Fruit fly (Drosophila melanogaster) whole organism, embryonic: ENCODE data around the gene CG12608.

Experiments
- CG10147 ChIP-seq: fragments of 200-800 bp; sonication (Bioruptor generic); optimal IDR thresholded peaks from 2 replicates; lab custom pipeline; 2019; ENCODE audit warnings: missing biosample characterization, mild to moderate bottlenecking, missing genetic modification characterization, moderate library complexity
- CG1024 ChIP-seq: fragments of 200-800 bp; sonication (Bioruptor generic); IDR thresholded peaks from 2 replicates; pipeline ENCODE4 v1.3.6; 2022; ENCODE audit warnings: missing biosample characterization, missing genetic modification characterization
- CG10565 ChIP-seq: fragments of 200-800 bp; sonication (Bioruptor generic); optimal IDR thresholded peaks from 3 replicates; lab custom pipeline; 2016; ENCODE audit warnings: missing biosample characterization, mild to moderate bottlenecking, missing genetic modification characterization
- CG10979 ChIP-seq: fragments of 200-800 bp; sonication (Bioruptor generic); optimal IDR thresholded peaks from 2 replicates; lab custom pipeline; 2018; ENCODE audit warnings: missing biosample characterization, mild to moderate bottlenecking, missing genetic modification characterization, moderate library complexity
- CG11085 ChIP-seq: fragments of 200-800 bp; sonication (Bioruptor generic); IDR thresholded peaks from 2 replicates; pipeline ENCODE4 v1.3.6; 2022; ENCODE audit warnings: missing biosample characterization, missing genetic modification characterization
- CG12391 ChIP-seq: fragments of 200-800 bp; sonication (Bioruptor generic); optimal IDR thresholded peaks from 3 replicates; lab custom pipeline; 2018; ENCODE audit warnings: missing biosample characterization, mild to moderate bottlenecking, missing genetic modification characterization, moderate library complexity
- CG13894 ChIP-seq: fragments of 200-800 bp; sonication (Bioruptor generic); optimal IDR thresholded peaks from 3 replicates; lab custom pipeline; 2018; ENCODE audit warnings: missing biosample characterization, mild to moderate bottlenecking, missing genetic modification characterization, moderate library complexity
- CG14050 ChIP-seq: fragments of 200-800 bp; sonication (Bioruptor generic); IDR thresholded peaks from 3 replicates; pipeline ENCODE4 v1.3.6; 2022; ENCODE audit warnings: missing biosample characterization, missing genetic modification characterization
- CG15011 ChIP-seq: fragments of 200-800 bp; sonication (Bioruptor generic); optimal IDR thresholded peaks from 3 replicates; lab custom pipeline; 2018; ENCODE audit warnings: missing biosample characterization, mild to moderate bottlenecking, missing genetic modification characterization
- CG15696 ChIP-seq: fragments of 200-800 bp; sonication (Bioruptor generic); optimal IDR thresholded peaks from 2 replicates; lab custom pipeline; 2019; ENCODE audit warnings: missing biosample characterization, mild to moderate bottlenecking, missing genetic modification characterization, moderate library complexity
- CG16863 ChIP-seq: fragments of 200-800 bp; sonication (Bioruptor generic); optimal IDR thresholded peaks from 3 replicates; lab custom pipeline; 2016; ENCODE audit warnings: missing biosample characterization, missing genetic modification characterization
- CG17612 ChIP-seq: fragments of 200-800 bp; sonication (Bioruptor generic); IDR thresholded peaks from 2 replicates; pipeline ENCODE4 v1.3.6; 2022; ENCODE audit warnings: missing biosample characterization, missing genetic modification characterization
- CG18262 ChIP-seq: fragments of 200-800 bp; optimal IDR thresholded peaks from 3 replicates; lab custom pipeline; 2019; ENCODE audit warnings: missing biosample characterization, mild to moderate bottlenecking, missing genetic modification characterization, moderate library complexity
- CG2712 ChIP-seq: fragments of 200-800 bp; optimal IDR thresholded peaks from 3 replicates; lab custom pipeline; 2019; ENCODE audit warnings: missing biosample characterization, mild to moderate bottlenecking, missing genetic modification characterization, moderate library complexity
- CG31365 ChIP-seq: fragments of 200-800 bp; sonication (Bioruptor generic); optimal IDR thresholded peaks from 2 replicates; lab custom pipeline; 2018; ENCODE audit warnings: missing biosample characterization, mild to moderate bottlenecking, missing genetic modification characterization
- CG4360 ChIP-seq: fragments of 200-800 bp; sonication (Bioruptor generic); IDR thresholded peaks from 2 replicates; pipeline ENCODE4 v1.3.6; 2022; ENCODE audit warnings: missing biosample characterization, missing genetic modification characterization
- CG4617 ChIP-seq: fragments of 200-800 bp; sonication (Bioruptor generic); optimal IDR thresholded peaks from 3 replicates; lab custom pipeline; 2016; ENCODE audit warnings: missing biosample characterization, missing genetic modification characterization, borderline replicate concordance
- CG6683 ChIP-seq: fragments of 200-800 bp; sonication (Bioruptor generic); optimal IDR thresholded peaks from 2 replicates; lab custom pipeline; 2017; ENCODE audit warnings: missing biosample characterization, mild to moderate bottlenecking, missing genetic modification characterization, missing genetic modification reagents
- CG6813 ChIP-seq: fragments of 200-800 bp; sonication (Bioruptor generic); optimal IDR thresholded peaks from 2 replicates; lab custom pipeline; 2017; ENCODE audit warnings: missing biosample characterization, missing genetic modification characterization, mild to moderate bottlenecking, moderate library complexity, missing genetic modification reagents
- CG8290 ChIP-seq, 3 experiments: fragments of 200-800 bp; sonication (Bioruptor generic); optimal IDR thresholded peaks; 2 replicates each; lab custom pipeline; 2016 to 2019; ENCODE audit warnings: missing biosample characterization in 3 of 3, missing genetic modification characterization in 3 of 3, mild to moderate bottlenecking in 2 of 3, moderate library complexity in 1 of 3
- CG8388 ChIP-seq: fragments of 200-800 bp; sonication (Bioruptor generic); optimal IDR thresholded peaks from 2 replicates; lab custom pipeline; 2019; ENCODE audit warnings: missing biosample characterization, mild to moderate bottlenecking, missing genetic modification characterization, moderate library complexity
- D19B ChIP-seq: fragments of 200-800 bp; sonication (Bioruptor generic); optimal IDR thresholded peaks from 2 replicates; lab custom pipeline; 2017; ENCODE audit warnings: missing biosample characterization, mild to moderate bottlenecking, missing genetic modification characterization
- H15 ChIP-seq: fragments of 200-800 bp; sonication (Bioruptor generic); IDR thresholded peaks from 3 replicates; pipeline ENCODE4 v1.3.6; 2022; ENCODE audit warnings: missing biosample characterization, missing genetic modification characterization
- HHEX ChIP-seq: fragments of 200-800 bp; sonication (Bioruptor generic); optimal IDR thresholded peaks from 3 replicates; lab custom pipeline; 2017; ENCODE audit warnings: missing biosample characterization, mild to moderate bottlenecking, missing genetic modification characterization, missing genetic modification reagents
- Hr51 ChIP-seq, 2 experiments: fragments of 200-800 bp; sonication (Bioruptor generic); optimal IDR thresholded peaks; 2 replicates in 1 of 2; 3 replicates in 1 of 2; lab custom pipeline; 2016 to 2018; ENCODE audit warnings: missing biosample characterization in 2 of 2, missing genetic modification characterization in 2 of 2, mild to moderate bottlenecking in 1 of 2, moderate library complexity in 1 of 2
- Neu2 ChIP-seq: fragments of 200-800 bp; sonication (Bioruptor generic); optimal IDR thresholded peaks from 3 replicates; lab custom pipeline; 2016; ENCODE audit warnings: missing biosample characterization, missing genetic modification characterization, borderline replicate concordance
- Sox100B ChIP-seq: fragments of 200-800 bp; sonication (Bioruptor generic); optimal IDR thresholded peaks from 3 replicates; lab custom pipeline; 2018; ENCODE audit warnings: missing biosample characterization, mild to moderate bottlenecking, missing genetic modification characterization
- ab ChIP-seq: fragments of 200-800 bp; sonication (Bioruptor generic); optimal IDR thresholded peaks from 2 replicates; lab custom pipeline; 2016; ENCODE audit warnings: missing biosample characterization, missing genetic modification characterization
- bab2 ChIP-seq: fragments of 200-800 bp; sonication (Bioruptor generic); optimal IDR thresholded peaks from 2 replicates; lab custom pipeline; 2016; ENCODE audit warnings: missing biosample characterization, missing genetic modification characterization
- bigmax ChIP-seq: fragments of 200-800 bp; sonication (Bioruptor generic); optimal IDR thresholded peaks from 2 replicates; lab custom pipeline; 2018; ENCODE audit warnings: missing biosample characterization, mild to moderate bottlenecking, missing genetic modification characterization
- bsh ChIP-seq, 2 experiments: fragments of 200-800 bp; sonication (Bioruptor generic); optimal IDR thresholded peaks; 2 replicates each; lab custom pipeline; 2017 to 2018; ENCODE audit warnings: mild to moderate bottlenecking in 2 of 2, missing biosample characterization in 2 of 2, missing genetic modification characterization in 2 of 2, moderate library complexity in 1 of 2
- cad ChIP-seq: fragments of >200 bp; optimal IDR thresholded peaks from 2 replicates; lab custom pipeline; 2017; ENCODE audit warnings: missing biosample characterization, missing genetic modification characterization
- crol ChIP-seq: fragments of 200-800 bp; sonication (Bioruptor generic); IDR thresholded peaks from 2 replicates; pipeline ENCODE4 v1.3.6; 2022; ENCODE audit warnings: missing biosample characterization, missing genetic modification characterization
- da ChIP-seq: fragments of 200-800 bp; sonication (Bioruptor generic); optimal IDR thresholded peaks from 2 replicates; lab custom pipeline; 2016; ENCODE audit warnings: missing biosample characterization, missing genetic modification characterization
- danr ChIP-seq: fragments of 200-800 bp; sonication (Bioruptor generic); IDR thresholded peaks from 2 replicates; pipeline ENCODE4 v1.3.6; 2022; ENCODE audit warnings: missing biosample characterization, missing genetic modification characterization
- gsb ChIP-seq: fragments of 200-800 bp; sonication (Bioruptor generic); IDR thresholded peaks from 2 replicates; pipeline ENCODE4 v1.3.6; 2022; ENCODE audit warnings: missing biosample characterization, missing genetic modification characterization
- ind ChIP-seq: fragments of 200-800 bp; sonication (Bioruptor generic); optimal IDR thresholded peaks from 3 replicates; lab custom pipeline; 2016; ENCODE audit warnings: missing biosample characterization, missing genetic modification characterization
- lab ChIP-seq: fragments of 200-800 bp; sonication (Bioruptor generic); optimal IDR thresholded peaks from 3 replicates; lab custom pipeline; 2017; ENCODE audit warnings: missing biosample characterization, missing genetic modification characterization, mild to moderate bottlenecking, moderate library complexity, missing genetic modification reagents
- lbe ChIP-seq: fragments of 200-800 bp; sonication (Bioruptor generic); optimal IDR thresholded peaks from 2 replicates; lab custom pipeline; 2016; ENCODE audit warnings: missing biosample characterization, mild to moderate bottlenecking, missing genetic modification characterization
- mirr ChIP-seq: fragments of 200-800 bp; sonication (Bioruptor generic); optimal IDR thresholded peaks from 3 replicates; lab custom pipeline; 2018; ENCODE audit warnings: missing biosample characterization, mild to moderate bottlenecking, missing genetic modification characterization
- rib ChIP-seq: fragments of 200-800 bp; sonication (Bioruptor generic); IDR thresholded peaks from 2 replicates; pipeline ENCODE4 v1.3.6; 2022; ENCODE audit warnings: missing biosample characterization, missing genetic modification characterization
- seq ChIP-seq: fragments of 200-800 bp; sonication (Bioruptor generic); IDR thresholded peaks from 2 replicates; pipeline ENCODE4 v1.3.6; 2022; ENCODE audit warnings: missing biosample characterization, missing genetic modification characterization
- slbo ChIP-seq: fragments of 200-800 bp; sonication (Bioruptor generic); IDR thresholded peaks from 2 replicates; pipeline ENCODE4 v1.3.6; 2022; ENCODE audit warnings: missing biosample characterization, missing genetic modification characterization
- tll ChIP-seq, 2 experiments: fragments of 200-800 bp in 1 of 2; fragments of >200 bp in 1 of 2; sonication (Bioruptor generic) in 1 of 2; optimal IDR thresholded peaks; 2 replicates each; lab custom pipeline; 2017 to 2019; ENCODE audit warnings: missing biosample characterization in 2 of 2, missing genetic modification characterization in 2 of 2, mild to moderate bottlenecking in 1 of 2, moderate library complexity in 1 of 2
- tx ChIP-seq: fragments of 200-800 bp; sonication (Bioruptor generic); optimal IDR thresholded peaks from 2 replicates; lab custom pipeline; 2016; ENCODE audit warnings: missing biosample characterization, missing genetic modification characterization
- vnd ChIP-seq: fragments of 200-800 bp; sonication (Bioruptor generic); IDR thresholded peaks from 3 replicates; pipeline ENCODE4 v1.3.6; 2022; ENCODE audit warnings: missing biosample characterization, missing genetic modification characterization; ENCODE audit not compliant: partially characterized antibody
- z ChIP-seq: fragments of 200-800 bp; sonication (Bioruptor generic); IDR thresholded peaks from 3 replicates; pipeline ENCODE4 v1.3.6; 2022; ENCODE audit warnings: missing biosample characterization, missing genetic modification characterization
- zfh2 ChIP-seq: fragments of 200-800 bp; sonication (Bioruptor generic); optimal IDR thresholded peaks from 2 replicates; lab custom pipeline; 2016; ENCODE audit warnings: missing biosample characterization, missing genetic modification characterization

The CG12608 gene

dm6 chrX:15312074-15312881, 32.1 kb downstream of the CG12608 start (continued):
- no peak for TF ChIP-seq CG17612 (GFP tag; lab: Robert Waterston, UW)
- TF ChIP-seq gsb (GFP tag; lab: Robert Waterston, UW) = no peak
- no peak for TF ChIP-seq CG6683 (GFP tag; lab: Kevin White, UChicago)
- peak; percentile 12 for TF ChIP-seq CG8388 (GFP tag; lab: Kevin White, UChicago)
- TF ChIP-seq slbo (GFP tag; lab: Robert Waterston, UW) = peak; percentile 47; the same call in 1 of the 2 replicates
- peak; percentile 26; the same call in 1 of the 2 replicates for TF ChIP-seq crol
- TF ChIP-seq zfh2 (GFP tag; lab: Kevin White, UChicago) = no peak
- TF ChIP-seq vnd (GFP tag; lab: Robert Waterston, UW) = no peak
- peak; percentile 61 for TF ChIP-seq Sox100B (GFP tag; lab: Kevin White, UChicago)
- TF ChIP-seq CG10565 (GFP tag; lab: Kevin White, UChicago) = no peak
- TF ChIP-seq mirr (GFP tag; lab: Kevin White, UChicago) = no peak
- TF ChIP-seq cad (GFP tag; lab: Kevin White, UChicago) = no peak
- no peak for TF ChIP-seq CG31365 (tag; lab: Kevin White, UChicago)
- no peak for TF ChIP-seq lab (GFP tag; lab: Kevin White, UChicago)
- TF ChIP-seq CG8290 (GFP tag; optimal IDR thresholded peaks at IDR 0.05; lab: Kevin White, UChicago) = no peak
- TF ChIP-seq CG8290 (tag; optimal IDR thresholded peaks at IDR 0.05; lab: Kevin White, UChicago) = no peak
- peak; percentile 10 for TF ChIP-seq CG10147
- TF ChIP-seq lbe (GFP tag; lab: Kevin White, UChicago) = no peak
- no peak for TF ChIP-seq danr (GFP tag; lab: Robert Waterston, UW)
- TF ChIP-seq CG13894 (tag; lab: Kevin White, UChicago) = no peak
- TF ChIP-seq CG15011 = no peak
- TF ChIP-seq CG2712 (tag; lab: Kevin White, UChicago) = peak; percentile 42
- no peak for TF ChIP-seq H15 (GFP tag; lab: Robert Waterston, UW)
- TF ChIP-seq CG16863 = no peak
- no peak for TF ChIP-seq CG15696 (tag; lab: Kevin White, UChicago)
- no peak for TF ChIP-seq CG6813
- no peak for TF ChIP-seq CG4360 (GFP tag; lab: Robert Waterston, UW)
- no peak for TF ChIP-seq Neu2 (GFP tag; lab: Kevin White, UChicago)
- no peak for TF ChIP-seq da (GFP tag; lab: Kevin White, UChicago)
- no peak for TF ChIP-seq tll (GFP tag; optimal IDR thresholded peaks at IDR 0.05; lab: Kevin White, UChicago)
- no peak for TF ChIP-seq CG4617 (GFP tag; lab: Kevin White, UChicago)
- no peak for TF ChIP-seq CG11085 (GFP tag; lab: Robert Waterston, UW)
- peak in 1 of 2 experiments; percentile 16 for TF ChIP-seq bsh (GFP tag; optimal IDR thresholded peaks at IDR 0.05; lab: Kevin White, UChicago)
- no peak for TF ChIP-seq seq (GFP tag; lab: Robert Waterston, UW)
- TF ChIP-seq CG12391 (tag; lab: Kevin White, UChicago) = peak; percentile 29
- peak; percentile 53 for TF ChIP-seq CG18262 (tag; lab: Kevin White, UChicago)
- TF ChIP-seq Hr51 (GFP tag; optimal IDR thresholded peaks at IDR 0.05; lab: Kevin White, UChicago) = peak in 1 of 2 experiments; percentile 60
- no peak for TF ChIP-seq bigmax (GFP tag; lab: Kevin White, UChicago)
- peak; percentile 18 for TF ChIP-seq CG10979 (tag; lab: Kevin White, UChicago)
- no peak for TF ChIP-seq z
- no peak for TF ChIP-seq CG1024 (GFP tag; lab: Robert Waterston, UW)
- TF ChIP-seq tx (GFP tag; lab: Kevin White, UChicago) = no peak
- TF ChIP-seq rib (GFP tag; lab: Robert Waterston, UW) = no peak
- TF ChIP-seq ab (GFP tag; lab: Kevin White, UChicago) = no peak
- TF ChIP-seq bab2 (GFP tag; lab: Kevin White, UChicago) = no peak
- TF ChIP-seq CG14050 (GFP tag; lab: Robert Waterston, UW) = no peak
- TF ChIP-seq HHEX (GFP tag; lab: Kevin White, UChicago) = no peak
- TF ChIP-seq D19B (GFP tag; lab: Kevin White, UChicago) = no peak
- no peak for TF ChIP-seq ind (GFP tag; lab: Kevin White, UChicago)
